Worm (Caenorhabditis elegans) whole organism, L4 larva: ENCODE results near the gene unc-44.

Experiments
- F37D6.2 ChIP-seq: sonication (generic microtip); optimal IDR thresholded peaks from 2 replicates; lab custom pipeline; 2016; ENCODE audit warnings: mild to moderate bottlenecking, missing genetic modification characterization, missing compliant biosample characterization
- R02D3.7 ChIP-seq: fragments of 150-350 bp; sonication (generic microtip); optimal IDR thresholded peaks from 3 replicates; lab custom pipeline; 2014; ENCODE audit warnings: missing biosample characterization, missing genetic modification characterization
- T26A8.4 ChIP-seq: fragments of 200-800 bp; sonication (Bioruptor generic); IDR thresholded peaks from 2 replicates; pipeline ENCODE4 v1.3.6; 2022; ENCODE audit warnings: missing genetic modification characterization, missing compliant biosample characterization
- Y48G9A.11 ChIP-seq: fragments of 200-800 bp; sonication (Bioruptor generic); IDR thresholded peaks from 2 replicates; pipeline ENCODE4 v1.3.6; 2022; ENCODE audit warnings: missing genetic modification reagents, missing genetic modification characterization, missing compliant biosample characterization
- Y5F2A.4 ChIP-seq: fragments of 200-800 bp; sonication (Bioruptor generic); optimal IDR thresholded peaks from 2 replicates; lab custom pipeline; 2018; ENCODE audit warnings: mild to moderate bottlenecking, missing genetic modification characterization, missing compliant biosample characterization
- ama-1 ChIP-seq: fragments of 150-350 bp; optimal IDR thresholded peaks from 2 replicates; lab custom pipeline; 2014; ENCODE audit warnings: inconsistent platforms, mixed read lengths
- ceh-20 ChIP-seq: fragments of 200-800 bp; sonication (Bioruptor generic); IDR thresholded peaks from 2 replicates; pipeline ENCODE4 v1.3.6; 2022; ENCODE audit warnings: missing genetic modification reagents, missing genetic modification characterization, missing compliant biosample characterization
- ceh-32 ChIP-seq: sonication (generic microtip); optimal IDR thresholded peaks from 2 replicates; lab custom pipeline; 2016; ENCODE audit warnings: mild to moderate bottlenecking, missing genetic modification characterization, missing compliant biosample characterization; ENCODE audit not compliant: poor library complexity
- ceh-44 ChIP-seq: fragments of 200-800 bp; sonication (Bioruptor generic); IDR thresholded peaks from 2 replicates; pipeline ENCODE4 v1.3.6; 2022; ENCODE audit warnings: missing genetic modification reagents, missing genetic modification characterization, missing compliant biosample characterization
- ctbp-1 ChIP-seq: fragments of 200-800 bp; sonication (Bioruptor generic); IDR thresholded peaks from 2 replicates; pipeline ENCODE4 v1.3.6; 2022; ENCODE audit warnings: missing genetic modification reagents, missing genetic modification characterization, missing compliant biosample characterization
- daf-16 ChIP-seq, 3 experiments: sonication (generic microtip); optimal IDR thresholded peaks; 2 replicates each; lab custom pipeline; 2016 to 2017; ENCODE audit warnings: missing genetic modification characterization in 3 of 3, missing genetic modification reagents in 3 of 3, mild to moderate bottlenecking in 2 of 3, missing compliant biosample characterization in 2 of 3, missing biosample characterization in 1 of 3, moderate library complexity in 1 of 3
- daf-8 ChIP-seq: fragments of 200-800 bp; sonication (Bioruptor generic); IDR thresholded peaks from 2 replicates; pipeline ENCODE4 v1.3.6; 2022; ENCODE audit warnings: missing genetic modification characterization, missing compliant biosample characterization
- dmd-6 ChIP-seq: fragments of 200-800 bp; sonication (Bioruptor generic); IDR thresholded peaks from 2 replicates; pipeline ENCODE4 v1.3.6; 2022; ENCODE audit warnings: missing genetic modification reagents, missing genetic modification characterization, missing compliant biosample characterization
- dmd-9 ChIP-seq: fragments of 200-800 bp; sonication (Bioruptor generic); IDR thresholded peaks from 2 replicates; pipeline ENCODE4 v1.3.6; 2022; ENCODE audit warnings: missing genetic modification reagents, missing genetic modification characterization, missing compliant biosample characterization
- dpl-1 ChIP-seq: fragments of 150-350 bp; optimal IDR thresholded peaks from 2 replicates; lab custom pipeline; 2014; ENCODE audit warnings: missing biosample characterization, missing genetic modification reagents, missing genetic modification characterization
- fkh-10 ChIP-seq: fragments of 150-350 bp; optimal IDR thresholded peaks from 2 replicates; lab custom pipeline; 2014; ENCODE audit warnings: missing biosample characterization, missing genetic modification reagents, missing genetic modification characterization
- gei-8 ChIP-seq: fragments of 200-800 bp; sonication (Bioruptor generic); optimal IDR thresholded peaks from 2 replicates; lab custom pipeline; 2018; ENCODE audit warnings: mild to moderate bottlenecking, missing genetic modification characterization, missing compliant biosample characterization
- hlh-30 ChIP-seq: sonication (generic microtip); optimal IDR thresholded peaks from 2 replicates; lab custom pipeline; 2017; ENCODE audit warnings: antibody characterized with exemption, mild to moderate bottlenecking, missing genetic modification characterization, missing compliant biosample characterization; ENCODE audit not compliant: insufficient read depth
- hmg-1.1 ChIP-seq: fragments of 200-800 bp; sonication (Bioruptor generic); IDR thresholded peaks from 2 replicates; pipeline ENCODE4 v1.3.6; 2022; ENCODE audit warnings: missing genetic modification reagents, missing genetic modification characterization, missing compliant biosample characterization
- jun-1 ChIP-seq: fragments of 150-350 bp; optimal IDR thresholded peaks from 2 replicates; lab custom pipeline; 2014; ENCODE audit warnings: missing biosample characterization, missing genetic modification reagents, missing genetic modification characterization
- lin-38 ChIP-seq: fragments of 200-800 bp; sonication (Bioruptor generic); IDR thresholded peaks from 2 replicates; pipeline ENCODE4 v1.3.6; 2022; ENCODE audit warnings: missing genetic modification reagents, missing genetic modification characterization, missing compliant biosample characterization
- lin-39 ChIP-seq: fragments of 150-350 bp; optimal IDR thresholded peaks from 2 replicates; lab custom pipeline; 2014; ENCODE audit warnings: missing biosample characterization, missing genetic modification reagents, missing genetic modification characterization
- lsy-2 ChIP-seq, 2 experiments: fragments of 150-350 bp in 1 of 2; sonication (generic microtip) in 1 of 2; optimal IDR thresholded peaks; 2 replicates each; lab custom pipeline; 2014 to 2017; ENCODE audit warnings: missing biosample characterization in 2 of 2, missing genetic modification characterization in 2 of 2
- madf-5 ChIP-seq, 2 experiments: fragments of 200-800 bp; sonication (Bioruptor generic); IDR thresholded peaks; 2 replicates each; pipeline ENCODE4 v1.3.6; 2022; ENCODE audit warnings: missing compliant biosample characterization in 2 of 2, missing genetic modification characterization in 2 of 2
- mdl-1 ChIP-seq, 2 experiments: fragments of 150-350 bp in 1 of 2; sonication (generic microtip) in 1 of 2; optimal IDR thresholded peaks; 2 replicates each; lab custom pipeline; 2014 to 2017; ENCODE audit warnings: missing biosample characterization in 2 of 2, missing genetic modification characterization in 2 of 2
- mep-1 ChIP-seq: fragments of 150-350 bp; sonication (generic microtip); optimal IDR thresholded peaks from 3 replicates; lab custom pipeline; 2014; ENCODE audit warnings: missing biosample characterization, missing genetic modification characterization
- mes-2 ChIP-seq: sonication (generic microtip); optimal IDR thresholded peaks from 2 replicates; lab custom pipeline; 2016; ENCODE audit warnings: missing genotype, mild to moderate bottlenecking, missing genetic modification characterization, missing compliant biosample characterization; ENCODE audit not compliant: poor library complexity, severe bottlenecking
- mxl-3 ChIP-seq: fragments of 200-800 bp; sonication (Bioruptor generic); optimal IDR thresholded peaks from 2 replicates; lab custom pipeline; 2018; ENCODE audit warnings: mild to moderate bottlenecking, missing genetic modification characterization, missing compliant biosample characterization
- nhr-111 ChIP-seq: fragments of 200-800 bp; sonication (Bioruptor generic); optimal IDR thresholded peaks from 2 replicates; lab custom pipeline; 2018; ENCODE audit warnings: mild to moderate bottlenecking, missing genetic modification characterization, missing compliant biosample characterization
- nhr-237 ChIP-seq: sonication (generic microtip); optimal IDR thresholded peaks from 2 replicates; lab custom pipeline; 2017; ENCODE audit warnings: missing biosample characterization, missing genetic modification characterization
- nhr-28 ChIP-seq: fragments of 150-350 bp; optimal IDR thresholded peaks from 2 replicates; lab custom pipeline; 2014; ENCODE audit warnings: missing biosample characterization, missing genetic modification characterization
- nhr-48 ChIP-seq: sonication (generic microtip); optimal IDR thresholded peaks from 2 replicates; lab custom pipeline; 2016; ENCODE audit warnings: mild to moderate bottlenecking, missing genetic modification characterization, missing compliant biosample characterization
- pqm-1 ChIP-seq: sonication (generic microtip); optimal IDR thresholded peaks from 2 replicates; lab custom pipeline; 2017; ENCODE audit warnings: missing biosample characterization, missing genetic modification characterization
- saeg-2 ChIP-seq: fragments of 200-800 bp; sonication (Bioruptor generic); IDR thresholded peaks from 2 replicates; pipeline ENCODE4 v1.3.6; 2022; ENCODE audit warnings: missing genetic modification reagents, missing genetic modification characterization, missing compliant biosample characterization
- set-16 ChIP-seq: fragments of 200-800 bp; sonication (Bioruptor generic); IDR thresholded peaks from 2 replicates; pipeline ENCODE4 v1.3.6; 2022; ENCODE audit warnings: missing genetic modification reagents, missing genetic modification characterization, missing compliant biosample characterization
- snpc-1.2 ChIP-seq: fragments of 200-800 bp; sonication (Bioruptor generic); IDR thresholded peaks from 2 replicates; pipeline ENCODE4 v1.3.6; 2022; ENCODE audit warnings: missing genetic modification reagents, missing genetic modification characterization, missing compliant biosample characterization
- unc-39 ChIP-seq: sonication (generic microtip); optimal IDR thresholded peaks from 2 replicates; lab custom pipeline; 2017; ENCODE audit warnings: missing biosample characterization, missing genetic modification characterization
- unc-62 ChIP-seq, 3 experiments: fragments of 150-350 bp in 1 of 3; sonication (generic microtip); optimal IDR thresholded peaks in 2 of 3; peaks in 1 of 3; 1 replicate in 1 of 3; 2 replicates in 2 of 3; lab custom pipeline; 2014 to 2017; ENCODE audit warnings: missing biosample characterization in 3 of 3, missing genetic modification characterization in 3 of 3, missing genetic modification reagents in 3 of 3, missing genotype in 1 of 3
- vab-7 ChIP-seq: fragments of 200-800 bp; sonication (Bioruptor generic); IDR thresholded peaks from 2 replicates; pipeline ENCODE4 v1.3.6; 2022; ENCODE audit warnings: missing genetic modification reagents, missing genetic modification characterization, missing compliant biosample characterization
- zip-2 ChIP-seq: fragments of 150-350 bp; optimal IDR thresholded peaks from 2 replicates; lab custom pipeline; 2014; ENCODE audit warnings: missing biosample characterization, missing genetic modification characterization
- ztf-11 ChIP-seq: fragments of 150-350 bp; optimal IDR thresholded peaks from 2 replicates; lab custom pipeline; 2014; ENCODE audit warnings: missing biosample characterization, missing genetic modification characterization
- ztf-7 ChIP-seq: fragments of 150-350 bp; optimal IDR thresholded peaks from 2 replicates; lab custom pipeline; 2014; ENCODE audit warnings: missing biosample characterization, missing genetic modification characterization

unc-44 gene

DNA sequence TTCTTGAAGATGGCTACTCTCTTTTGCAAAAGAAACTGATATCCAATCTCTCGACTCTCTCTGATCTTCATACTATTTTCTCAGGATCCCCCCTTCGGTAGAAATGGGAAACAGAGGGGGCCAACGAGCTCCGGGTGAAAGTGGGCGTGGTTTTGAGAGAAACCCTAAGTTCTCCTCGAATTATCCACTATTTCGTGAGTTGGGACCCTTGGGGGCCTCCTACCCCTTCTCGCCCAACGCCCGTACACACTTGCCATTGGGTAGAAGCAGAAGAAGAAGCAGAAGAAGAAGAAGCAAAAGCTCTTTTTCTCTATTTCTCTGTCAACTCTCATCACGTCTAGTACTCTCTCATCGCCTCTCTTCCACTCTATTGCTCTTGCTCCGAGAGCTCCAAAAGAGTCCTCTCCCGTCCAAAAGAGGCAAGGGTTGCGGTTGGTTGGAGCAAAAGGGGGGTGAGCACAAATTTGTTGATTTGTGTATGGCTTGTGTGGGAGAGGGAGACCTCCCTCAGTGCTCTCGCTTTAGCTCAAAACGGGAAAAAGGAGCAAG, 1.3 kb upstream of the unc-44 start (continued):
- TF ChIP-seq lin-39 (tag; lab: Kevin White, UChicago) (peak; percentile 40), mes-2 (tag; lab: Kevin White, UChicago) (peak; percentile 57), snpc-1.2 (GFP tag; lab: Robert Waterston, UW) (peak; percentile 18; the same call in 1 of the 2 replicates), set-16 (GFP tag; lab: Robert Waterston, UW) (peak; percentile 59), daf-16 (GFP tag; optimal IDR thresholded peaks at IDR 0.05; lab: Kevin White, UChicago) (peak in 1 of 2 experiments; percentile 50), daf-16 (tag; optimal IDR thresholded peaks at IDR 0.05; lab: Kevin White, UChicago) (no peak), dmd-6 (GFP tag; lab: Robert Waterston, UW) (peak; percentile 6; the same call in 1 of the 2 replicates), ctbp-1 (peak; percentile 26; the same call in 1 of the 2 replicates), nhr-237 (no peak), saeg-2 (GFP tag; lab: Robert Waterston, UW) (0 out of 2 replicates have a peak, but pooled peaks have one; percentile 13), mxl-3 (GFP tag; lab: Kevin White, UChicago) (peak; percentile 16), nhr-28 (tag; lab: Kevin White, UChicago) (no peak), jun-1 (tag; lab: Kevin White, UChicago) (no peak), hmg-1.1 (GFP tag; lab: Robert Waterston, UW) (peak; percentile 76), mep-1 (tag; lab: Kevin White, UChicago) (peak; percentile 60), lsy-2 (tag; optimal IDR thresholded peaks at IDR 0.05; lab: Kevin White, UChicago) (peak in 1 of 2 experiments; percentile 54), unc-62 (GFP tag; optimal IDR thresholded peaks at IDR 0.05 in 1 of 2; lab: Kevin White, UChicago) (peak in 1 of 2 experiments; percentile 94), unc-62 (tag; optimal IDR thresholded peaks at IDR 0.05; lab: Kevin White, UChicago) (no peak), F37D6.2 (tag; lab: Kevin White, UChicago) (peak; percentile 36), fkh-10 (GFP tag; lab: Kevin White, UChicago) (peak; percentile 82), Y5F2A.4 (GFP tag; lab: Kevin White, UChicago) (no peak), hlh-30 (no peak), vab-7 (GFP tag; lab: Robert Waterston, UW) (0 out of 2 replicates have a peak, but pooled peaks have one; percentile 32), R02D3.7 (tag; lab: Kevin White, UChicago) (no peak), dpl-1 (GFP tag; lab: Kevin White, UChicago) (no peak), pqm-1 (tag; lab: Kevin White, UChicago) (no peak), ztf-11 (tag; lab: Kevin White, UChicago) (no peak), gei-8 (GFP tag; lab: Kevin White, UChicago) (no peak), dmd-9 (GFP tag; lab: Robert Waterston, UW) (no peak), lin-38 (GFP tag; lab: Robert Waterston, UW) (no peak), ama-1 (lab: Kevin White, UChicago) (no peak), daf-8 (no peak), madf-5 (GFP tag; IDR thresholded peaks at IDR 0.05; lab: Robert Waterston, UW) (no peak)

DNA sequence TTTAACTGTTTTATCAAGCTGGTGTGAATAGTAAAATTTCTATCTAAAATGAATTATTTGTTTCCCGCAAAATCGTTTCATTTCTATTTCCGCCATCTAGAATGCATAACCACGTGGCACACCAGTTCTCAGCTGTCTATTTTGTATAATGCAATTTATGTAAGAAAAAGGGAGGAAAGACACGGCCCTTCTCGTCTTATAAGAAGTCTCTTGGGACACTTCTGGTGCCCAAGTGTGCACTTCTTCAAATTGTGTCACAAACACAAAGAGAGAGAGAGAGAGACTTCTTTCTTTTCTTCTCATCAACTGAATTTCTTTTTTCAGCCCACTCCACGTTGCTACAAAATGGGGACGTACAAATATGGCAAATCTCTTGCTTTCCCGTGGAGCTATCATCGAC, 1.9 kb downstream of the unc-44 start:
- no peak for TF ChIP-seq ceh-20 (GFP tag; lab: Robert Waterston, UW)
- no peak for TF ChIP-seq ztf-11 (tag; lab: Kevin White, UChicago)
- no peak for TF ChIP-seq snpc-1.2 (GFP tag; lab: Robert Waterston, UW)
- TF ChIP-seq pqm-1 (tag; lab: Kevin White, UChicago): no peak
- no peak for TF ChIP-seq ama-1 (lab: Kevin White, UChicago)
- TF ChIP-seq unc-39: no peak
- no peak for TF ChIP-seq R02D3.7 (tag; lab: Kevin White, UChicago)
- no peak for TF ChIP-seq nhr-111 (GFP tag; lab: Kevin White, UChicago)
- no peak for TF ChIP-seq ceh-44 (GFP tag; lab: Robert Waterston, UW)
- no peak for TF ChIP-seq Y48G9A.11 (GFP tag; lab: Robert Waterston, UW)
- peak in 1 of 2 experiments; percentile 12 for TF ChIP-seq mdl-1 (tag; optimal IDR thresholded peaks at IDR 0.05; lab: Kevin White, UChicago)
- TF ChIP-seq T26A8.4 (GFP tag; lab: Robert Waterston, UW): no peak
- TF ChIP-seq mep-1 (tag; lab: Kevin White, UChicago): peak; percentile 2
- no peak for TF ChIP-seq nhr-48 (tag; lab: Kevin White, UChicago)
- TF ChIP-seq ctbp-1: 0 out of 2 replicates have a peak, but pooled peaks have one; percentile 33
- no peak for TF ChIP-seq gei-8 (GFP tag; lab: Kevin White, UChicago)
- TF ChIP-seq ceh-32 (tag; lab: Kevin White, UChicago): no peak
- TF ChIP-seq zip-2 (tag; lab: Kevin White, UChicago): no peak
- no peak for TF ChIP-seq ztf-7
